Worm (Caenorhabditis elegans) whole organism, L2 larva: ENCODE results near the gene vps-24.

Experiments used
- alr-1 ChIP-seq: fragments of 150-350 bp; optimal IDR thresholded peaks from 2 replicates; lab custom pipeline; 2014; ENCODE audit warnings: missing biosample characterization, missing genetic modification characterization
- lsy-2 ChIP-seq, 2 experiments: fragments of 150-350 bp in 1 of 2; sonication (generic microtip) in 1 of 2; optimal IDR thresholded peaks; 2 replicates each; lab custom pipeline; 2014 to 2017; ENCODE audit warnings: missing biosample characterization in 2 of 2, missing genetic modification characterization in 2 of 2

DNA sequence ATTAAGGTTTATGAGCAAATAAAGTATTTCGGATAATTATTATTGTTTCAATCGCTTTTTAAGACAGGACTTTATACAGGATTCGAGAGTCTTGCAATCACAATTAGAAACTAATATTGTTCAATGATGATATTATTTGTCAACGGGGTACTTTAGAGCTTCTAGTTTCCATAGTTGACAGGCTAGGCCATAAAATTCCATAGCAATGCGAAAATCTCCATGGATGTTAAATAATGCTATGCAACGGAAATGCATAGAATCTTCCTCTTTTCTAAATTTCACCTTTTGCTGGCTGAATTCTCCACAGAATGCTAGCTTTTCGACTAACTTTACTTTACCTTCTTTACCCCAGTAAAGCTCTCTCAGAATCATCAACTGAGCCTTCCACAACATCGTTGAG is 14.2 kb downstream of the vps-24 start, which contains the start of gene F59A6.3:
- TF ChIP-seq lsy-2 (tag; optimal IDR thresholded peaks at IDR 0.05; lab: Kevin White, UChicago) (no peak), alr-1 (tag; lab: Kevin White, UChicago) (no peak)
